Worm (Caenorhabditis elegans) whole organism, L4 larva: ENCODE results near the gene W04H10.5.

ENCODE experiments used
- D1046.2 ChIP-seq: fragments of 200-800 bp; sonication (Bioruptor generic); IDR thresholded peaks from 2 replicates; pipeline ENCODE4 v1.3.6; 2022; ENCODE audit warnings: missing genetic modification characterization, missing compliant biosample characterization
- F49E8.2 ChIP-seq: sonication (generic microtip); optimal IDR thresholded peaks from 2 replicates; lab custom pipeline; 2016; ENCODE audit warnings: missing compliant biosample characterization, mild to moderate bottlenecking, missing genetic modification characterization, borderline replicate concordance
- Y75B8A.6 ChIP-seq: fragments of 200-800 bp; sonication (Bioruptor generic); IDR thresholded peaks from 2 replicates; pipeline ENCODE4 v1.3.6; 2022; ENCODE audit warnings: missing genetic modification reagents, missing genetic modification characterization, missing compliant biosample characterization
- ZK337.2 ChIP-seq: fragments of 200-800 bp; sonication (Bioruptor generic); IDR thresholded peaks from 2 replicates; pipeline ENCODE4 v1.3.6; 2022; ENCODE audit warnings: missing genetic modification reagents, missing genetic modification characterization, missing compliant biosample characterization
- aha-1 ChIP-seq: fragments of 150-350 bp; peaks from one replicate; lab custom pipeline; 2014; ENCODE audit warnings: missing biosample characterization, missing genetic modification characterization
- cey-2 ChIP-seq: sonication (generic microtip); optimal IDR thresholded peaks from 3 replicates; lab custom pipeline; 2017; ENCODE audit warnings: missing genetic modification characterization, mild to moderate bottlenecking, missing compliant biosample characterization, antibody characterized with exemption, borderline replicate concordance; ENCODE audit not compliant: insufficient read depth
- daf-12 ChIP-seq: fragments of 150-350 bp; optimal IDR thresholded peaks from 2 replicates; lab custom pipeline; 2014; ENCODE audit warnings: missing biosample characterization, missing genetic modification reagents, missing genetic modification characterization
- dmd-9 ChIP-seq: fragments of 200-800 bp; sonication (Bioruptor generic); IDR thresholded peaks from 2 replicates; pipeline ENCODE4 v1.3.6; 2022; ENCODE audit warnings: missing genetic modification reagents, missing genetic modification characterization, missing compliant biosample characterization
- dpl-1 ChIP-seq: fragments of 150-350 bp; optimal IDR thresholded peaks from 2 replicates; lab custom pipeline; 2014; ENCODE audit warnings: missing biosample characterization, missing genetic modification reagents, missing genetic modification characterization
- duxl-1 ChIP-seq: sonication (generic microtip); optimal IDR thresholded peaks from 2 replicates; lab custom pipeline; 2016; ENCODE audit warnings: mild to moderate bottlenecking, missing genetic modification characterization, moderate library complexity, missing compliant biosample characterization; ENCODE audit not compliant: poor library complexity
- dve-1 ChIP-seq: sonication (generic microtip); optimal IDR thresholded peaks from 2 replicates; lab custom pipeline; 2017; ENCODE audit warnings: antibody characterized with exemption, mild to moderate bottlenecking, missing genetic modification characterization, missing compliant biosample characterization; ENCODE audit not compliant: insufficient read depth
- fkh-10 ChIP-seq: fragments of 150-350 bp; optimal IDR thresholded peaks from 2 replicates; lab custom pipeline; 2014; ENCODE audit warnings: missing biosample characterization, missing genetic modification reagents, missing genetic modification characterization
- fos-1 ChIP-seq: fragments of 150-350 bp; optimal IDR thresholded peaks from 2 replicates; lab custom pipeline; 2014; ENCODE audit warnings: missing biosample characterization, missing genetic modification characterization
- hlh-11 ChIP-seq: fragments of 200-800 bp; sonication (Bioruptor generic); optimal IDR thresholded peaks from 2 replicates; lab custom pipeline; 2018; ENCODE audit warnings: mild to moderate bottlenecking, missing genetic modification characterization, missing compliant biosample characterization
- hlh-30 ChIP-seq: sonication (generic microtip); optimal IDR thresholded peaks from 2 replicates; lab custom pipeline; 2017; ENCODE audit warnings: antibody characterized with exemption, mild to moderate bottlenecking, missing genetic modification characterization, missing compliant biosample characterization; ENCODE audit not compliant: insufficient read depth
- hmg-1.1 ChIP-seq: fragments of 200-800 bp; sonication (Bioruptor generic); IDR thresholded peaks from 2 replicates; pipeline ENCODE4 v1.3.6; 2022; ENCODE audit warnings: missing genetic modification reagents, missing genetic modification characterization, missing compliant biosample characterization
- jun-1 ChIP-seq: fragments of 150-350 bp; optimal IDR thresholded peaks from 2 replicates; lab custom pipeline; 2014; ENCODE audit warnings: missing biosample characterization, missing genetic modification reagents, missing genetic modification characterization
- lim-7 ChIP-seq: fragments of 200-800 bp; sonication (Bioruptor generic); IDR thresholded peaks from 2 replicates; pipeline ENCODE4 v1.3.6; 2022; ENCODE audit warnings: missing genetic modification characterization, missing compliant biosample characterization
- lin-13 ChIP-seq: fragments of 150-350 bp; optimal IDR thresholded peaks from 2 replicates; lab custom pipeline; 2014; ENCODE audit warnings: missing biosample characterization, missing genetic modification reagents, missing genetic modification characterization
- lin-38 ChIP-seq: fragments of 200-800 bp; sonication (Bioruptor generic); IDR thresholded peaks from 2 replicates; pipeline ENCODE4 v1.3.6; 2022; ENCODE audit warnings: missing genetic modification reagents, missing genetic modification characterization, missing compliant biosample characterization
- lsy-2 ChIP-seq, 2 experiments: fragments of 150-350 bp in 1 of 2; sonication (generic microtip) in 1 of 2; optimal IDR thresholded peaks; 2 replicates each; lab custom pipeline; 2014 to 2017; ENCODE audit warnings: missing biosample characterization in 2 of 2, missing genetic modification characterization in 2 of 2
- madf-9 ChIP-seq: fragments of 200-800 bp; sonication (Bioruptor generic); conservative IDR thresholded peaks from 2 replicates; pipeline ENCODE4 v1.3.6; 2022; ENCODE audit warnings: missing genetic modification reagents, missing genetic modification characterization, missing compliant biosample characterization
- mdl-1 ChIP-seq, 2 experiments: fragments of 150-350 bp in 1 of 2; sonication (generic microtip) in 1 of 2; optimal IDR thresholded peaks; 2 replicates each; lab custom pipeline; 2014 to 2017; ENCODE audit warnings: missing biosample characterization in 2 of 2, missing genetic modification characterization in 2 of 2
- mdt-29 ChIP-seq: fragments of 200-800 bp; sonication (Bioruptor generic); IDR thresholded peaks from 2 replicates; pipeline ENCODE4 v1.3.6; 2022; ENCODE audit warnings: missing genetic modification reagents, missing genetic modification characterization, missing compliant biosample characterization
- mep-1 ChIP-seq: fragments of 150-350 bp; sonication (generic microtip); optimal IDR thresholded peaks from 3 replicates; lab custom pipeline; 2014; ENCODE audit warnings: missing biosample characterization, missing genetic modification characterization
- mes-2 ChIP-seq: sonication (generic microtip); optimal IDR thresholded peaks from 2 replicates; lab custom pipeline; 2016; ENCODE audit warnings: missing genotype, mild to moderate bottlenecking, missing genetic modification characterization, missing compliant biosample characterization; ENCODE audit not compliant: poor library complexity, severe bottlenecking
- nhr-10 ChIP-seq: fragments of 150-350 bp; optimal IDR thresholded peaks from 2 replicates; lab custom pipeline; 2014; ENCODE audit warnings: missing biosample characterization, missing genetic modification characterization
- nhr-11 ChIP-seq: fragments of 150-350 bp; optimal IDR thresholded peaks from 2 replicates; lab custom pipeline; 2014; ENCODE audit warnings: missing biosample characterization, missing genetic modification characterization
- nhr-237 ChIP-seq: sonication (generic microtip); optimal IDR thresholded peaks from 2 replicates; lab custom pipeline; 2017; ENCODE audit warnings: missing biosample characterization, missing genetic modification characterization
- nhr-25 ChIP-seq: sonication (generic microtip); optimal IDR thresholded peaks from 2 replicates; lab custom pipeline; 2017; ENCODE audit warnings: missing genetic modification characterization, mild to moderate bottlenecking, missing compliant biosample characterization, antibody characterized with exemption, moderate library complexity, borderline replicate concordance; ENCODE audit not compliant: insufficient read depth
- nhr-41 ChIP-seq: fragments of 200-800 bp; sonication (Bioruptor generic); IDR thresholded peaks from 2 replicates; pipeline ENCODE4 v1.3.6; 2022; ENCODE audit warnings: missing genetic modification reagents, missing genetic modification characterization, missing compliant biosample characterization
- nhr-42 ChIP-seq: fragments of 200-800 bp; sonication (Bioruptor generic); IDR thresholded peaks from 2 replicates; pipeline ENCODE4 v1.3.6; 2022; ENCODE audit warnings: missing genetic modification characterization, missing compliant biosample characterization
- pha-4 ChIP-seq, 2 experiments: fragments of 150-350 bp in 1 of 2; fragments of 200-800 bp in 1 of 2; sonication (Bioruptor generic) in 1 of 2; IDR thresholded peaks in 1 of 2; optimal IDR thresholded peaks in 1 of 2; 2 replicates each; pipeline versions ENCODE4 v1.3.6 to Lab custom; 2014 to 2022; ENCODE audit warnings: missing genetic modification characterization in 2 of 2, missing genetic modification reagents in 2 of 2, missing biosample characterization in 1 of 2, missing compliant biosample characterization in 1 of 2
- pqm-1 ChIP-seq: sonication (generic microtip); optimal IDR thresholded peaks from 2 replicates; lab custom pipeline; 2017; ENCODE audit warnings: missing biosample characterization, missing genetic modification characterization
- rbr-2 ChIP-seq: sonication (generic microtip); optimal IDR thresholded peaks from 2 replicates; lab custom pipeline; 2016; ENCODE audit warnings: missing genotype, missing genetic modification characterization, missing compliant biosample characterization
- skn-1 ChIP-seq: fragments of 150-350 bp; optimal IDR thresholded peaks from 2 replicates; lab custom pipeline; 2014; ENCODE audit warnings: missing biosample characterization, missing genetic modification characterization
- spr-1 ChIP-seq: sonication (generic microtip); optimal IDR thresholded peaks from 2 replicates; lab custom pipeline; 2016; ENCODE audit warnings: mild to moderate bottlenecking, missing genetic modification characterization, missing compliant biosample characterization
- tag-97 ChIP-seq: fragments of 200-800 bp; sonication (Bioruptor generic); IDR thresholded peaks from 2 replicates; pipeline ENCODE4 v1.3.6; 2022; ENCODE audit warnings: missing genetic modification characterization, missing compliant biosample characterization
- tra-1 ChIP-seq: fragments of 200-800 bp; sonication (Bioruptor generic); IDR thresholded peaks from 2 replicates; pipeline ENCODE4 v1.3.6; 2022; ENCODE audit warnings: missing genetic modification reagents, missing genetic modification characterization, missing compliant biosample characterization
- unc-39 ChIP-seq: sonication (generic microtip); optimal IDR thresholded peaks from 2 replicates; lab custom pipeline; 2017; ENCODE audit warnings: missing biosample characterization, missing genetic modification characterization
- unc-62 ChIP-seq, 3 experiments: fragments of 150-350 bp in 1 of 3; sonication (generic microtip); optimal IDR thresholded peaks in 2 of 3; peaks in 1 of 3; 1 replicate in 1 of 3; 2 replicates in 2 of 3; lab custom pipeline; 2014 to 2017; ENCODE audit warnings: missing biosample characterization in 3 of 3, missing genetic modification characterization in 3 of 3, missing genetic modification reagents in 3 of 3, missing genotype in 1 of 3
- vab-7 ChIP-seq: fragments of 200-800 bp; sonication (Bioruptor generic); IDR thresholded peaks from 2 replicates; pipeline ENCODE4 v1.3.6; 2022; ENCODE audit warnings: missing genetic modification reagents, missing genetic modification characterization, missing compliant biosample characterization
- zfp-3 ChIP-seq: fragments of 200-800 bp; sonication (Bioruptor generic); conservative IDR thresholded peaks from 2 replicates; pipeline ENCODE4 v1.3.6; 2022; ENCODE audit warnings: missing genetic modification reagents, missing genetic modification characterization, missing compliant biosample characterization

Gene W04H10.5

ce11 chrII:591110-591509 is 15.0 kb upstream of the W04H10.5 start, which contains the start of gene W08F4.10:
Gene W08F4.10 (minus strand): TSS chrII:591210.
- TF ChIP-seq lim-7 (no peak), nhr-10 (no peak), fos-1 (no peak), vab-7 (GFP tag; lab: Robert Waterston, UW) (no peak), dpl-1 (GFP tag; lab: Kevin White, UChicago) (no peak), ZK337.2 (GFP tag; lab: Robert Waterston, UW) (no peak), tra-1 (no peak), hlh-11 (tag; lab: Kevin White, UChicago) (no peak), hmg-1.1 (GFP tag; lab: Robert Waterston, UW) (no peak), Y75B8A.6 (GFP tag; lab: Robert Waterston, UW) (no peak), lsy-2 (tag; optimal IDR thresholded peaks at IDR 0.05; lab: Kevin White, UChicago) (no peak), nhr-25 (tag; lab: Kevin White, UChicago) (no peak)

- peak; percentile 35; the same call in 1 of the 2 replicates for TF ChIP-seq lin-38 (GFP tag; lab: Robert Waterston, UW)
Observed at ce11 chrII:593221-593620, 12.9 kb upstream of the W04H10.5 start, which contains the start of gene W08F4.1. Gene W08F4.1 (plus strand): TSS chrII:593521.

DNA sequence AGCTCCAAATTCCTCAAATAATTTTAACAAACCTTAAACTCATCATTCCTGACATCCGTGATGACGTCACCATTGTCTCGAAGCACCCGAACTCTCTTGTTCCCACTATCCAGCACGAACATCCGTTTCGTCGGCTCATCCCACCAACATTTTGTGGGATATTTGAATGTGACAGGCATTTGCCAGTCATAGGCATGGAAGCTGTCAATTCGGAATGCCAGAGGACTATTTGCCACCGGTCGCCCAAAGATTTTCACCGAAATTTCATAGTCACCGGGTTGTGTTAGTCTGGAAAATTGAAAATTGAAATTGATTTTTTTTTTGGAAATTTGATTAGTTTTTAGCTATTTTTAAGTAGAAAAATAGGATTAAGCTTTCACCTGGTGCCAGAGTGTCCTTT is 9.4 kb upstream of the W04H10.5 start:
- TF ChIP-seq cey-2 = no peak
- TF ChIP-seq aha-1 (tag; lab: Kevin White, UChicago) = peak; percentile 96
- 0 out of 2 replicates have a peak, but pooled peaks have one; percentile 38 for TF ChIP-seq D1046.2 (GFP tag; lab: Robert Waterston, UW)
- TF ChIP-seq daf-12 (tag; lab: Kevin White, UChicago) = no peak

ce11 chrII:601305-601704 is 4.8 kb upstream of the W04H10.5 start:
- TF ChIP-seq mep-1 (tag; lab: Kevin White, UChicago) (peak; percentile 42), mes-2 (peak; percentile 51), rbr-2 (tag; lab: Kevin White, UChicago) (no peak), D1046.2 (GFP tag; lab: Robert Waterston, UW) (no peak), hlh-30 (tag; lab: Kevin White, UChicago) (peak; percentile 88), nhr-237 (no peak), lsy-2 (tag; optimal IDR thresholded peaks at IDR 0.05; lab: Kevin White, UChicago) (peak in 1 of 2 experiments; percentile 52), zfp-3 (no peak), hlh-11 (tag; lab: Kevin White, UChicago) (peak; percentile 21), pha-4 (GFP tag; IDR thresholded peaks at IDR 0.05; lab: Robert Waterston, UW) (no peak), pha-4 (tag; optimal IDR thresholded peaks at IDR 0.05; lab: Kevin White, UChicago) (peak; percentile 70), dve-1 (tag; lab: Kevin White, UChicago) (peak; percentile 67), mdl-1 (tag; optimal IDR thresholded peaks at IDR 0.05; lab: Kevin White, UChicago) (peak in 1 of 2 experiments; percentile 79), unc-62 (GFP tag; optimal IDR thresholded peaks at IDR 0.05 in 1 of 2; lab: Kevin White, UChicago) (no peak), unc-62 (tag; optimal IDR thresholded peaks at IDR 0.05; lab: Kevin White, UChicago) (no peak), hmg-1.1 (GFP tag; lab: Robert Waterston, UW) (peak; percentile 17; the same call in 1 of the 2 replicates)

DNA sequence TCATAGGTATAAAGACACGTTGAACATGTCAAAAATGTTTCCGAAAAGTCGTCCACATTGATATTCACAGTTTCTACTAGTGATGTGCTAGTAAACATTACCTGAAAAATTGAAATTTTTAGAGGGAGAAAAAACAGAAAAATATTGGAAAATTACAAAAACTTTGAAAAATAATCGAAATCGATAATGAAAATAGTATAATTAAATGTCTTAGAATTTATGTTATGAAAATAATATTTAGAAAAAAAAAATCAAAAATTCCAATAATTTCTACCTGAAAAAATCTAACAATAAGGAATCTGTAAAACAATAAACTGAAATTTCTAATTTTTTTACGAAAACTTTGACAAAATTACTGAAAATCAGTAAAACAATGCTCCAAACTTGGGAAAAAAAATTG is 4.1 kb upstream of the W04H10.5 start, which contains the start of gene nhl-3:
TSS of gene nhl-3 (minus strand) at position 101 of the 400 bp plus-strand sequence.
- TF ChIP-seq nhr-11 (tag; lab: Kevin White, UChicago) (no peak), jun-1 (tag; lab: Kevin White, UChicago) (no peak), skn-1 (tag; lab: Kevin White, UChicago) (no peak), tag-97 (no peak), madf-9 (GFP tag; lab: Robert Waterston, UW) (no peak), nhr-25 (tag; lab: Kevin White, UChicago) (no peak), nhr-42 (GFP tag; lab: Robert Waterston, UW) (no peak), lin-13 (GFP tag; lab: Kevin White, UChicago) (no peak), mdt-29 (GFP tag; lab: Robert Waterston, UW) (no peak), spr-1 (no peak), dmd-9 (GFP tag; lab: Robert Waterston, UW) (no peak), aha-1 (tag; lab: Kevin White, UChicago) (no peak), nhr-41 (GFP tag; lab: Robert Waterston, UW) (no peak), duxl-1 (no peak), unc-39 (tag; lab: Kevin White, UChicago) (no peak), F49E8.2 (tag; lab: Kevin White, UChicago) (no peak), pqm-1 (tag; lab: Kevin White, UChicago) (no peak), fkh-10 (GFP tag; lab: Kevin White, UChicago) (no peak)
